Fruit fly (Drosophila melanogaster): ENCODE measurements around the gene gogo.

dm6 chr3L:20220374-20220773 lies 74.6 kb downstream of the gogo start, which contains the start of gene CG6933:
- TF ChIP-seq Sox102F (GFP tag; optimal IDR thresholded peaks at IDR 0.05) (no peak), fkh (GFP tag; optimal IDR thresholded peaks at IDR 0.05) (no peak), CG11294 (GFP tag; IDR thresholded peaks at IDR 0.05) (no peak), salr (GFP tag; optimal IDR thresholded peaks at IDR 0.05) (no peak), fd85E (GFP tag; optimal IDR thresholded peaks at IDR 0.05) (no peak), achi (GFP tag; optimal IDR thresholded peaks at IDR 0.05) (no peak), CG16779 (tag; optimal IDR thresholded peaks at IDR 0.05) (no peak)
